Worm (Caenorhabditis elegans) whole organism, late embryonic: Measurements from ENCODE around the gene Y73F8A.15.
"Not testable (repeated sequence)": the region's sequence is repeated elsewhere in the genome, so short reads cannot be mapped to it uniquely, and the experiment has no call there.

Experiments
- C38D4.7 ChIP-seq: fragments of 200-800 bp; sonication (Bioruptor generic); optimal IDR thresholded peaks from 2 replicates; lab custom pipeline; 2018; ENCODE audit warnings: mild to moderate bottlenecking, missing genetic modification characterization, moderate library complexity, missing compliant biosample characterization
- F13H6.1 ChIP-seq: sonication (generic microtip); optimal IDR thresholded peaks from 2 replicates; lab custom pipeline; 2016; ENCODE audit warnings: missing genetic modification characterization, missing compliant biosample characterization
- K02D7.2 ChIP-seq: sonication (generic microtip); optimal IDR thresholded peaks from 2 replicates; lab custom pipeline; 2017; ENCODE audit warnings: mild to moderate bottlenecking, missing genetic modification characterization, missing compliant biosample characterization
- ahr-1 ChIP-seq: sonication (generic microtip); optimal IDR thresholded peaks from 2 replicates; lab custom pipeline; 2016; ENCODE audit warnings: missing genetic modification characterization, missing compliant biosample characterization
- ceh-19 ChIP-seq: fragments of 200-800 bp; sonication (Bioruptor generic); optimal IDR thresholded peaks from 2 replicates; lab custom pipeline; 2018; ENCODE audit warnings: mild to moderate bottlenecking, missing genetic modification characterization, missing compliant biosample characterization
- ceh-2 ChIP-seq: sonication (generic microtip); optimal IDR thresholded peaks from 2 replicates; lab custom pipeline; 2016; ENCODE audit warnings: missing genotype, missing genetic modification characterization, missing compliant biosample characterization
- ceh-22 ChIP-seq: sonication (generic microtip); optimal IDR thresholded peaks from 2 replicates; lab custom pipeline; 2017; ENCODE audit warnings: missing biosample characterization, missing genetic modification characterization
- ceh-30 ChIP-seq: fragments of 150-350 bp; optimal IDR thresholded peaks from 2 replicates; lab custom pipeline; 2014; ENCODE audit warnings: missing biosample characterization, missing genetic modification characterization
- ceh-34 ChIP-seq: sonication (generic microtip); optimal IDR thresholded peaks from 2 replicates; lab custom pipeline; 2016; ENCODE audit warnings: mild to moderate bottlenecking, missing genetic modification characterization, missing compliant biosample characterization
- ceh-45 ChIP-seq: fragments of 200-800 bp; sonication (Bioruptor generic); IDR thresholded peaks from 2 replicates; pipeline ENCODE4 v1.3.6; 2022; ENCODE audit warnings: missing genetic modification reagents, missing genetic modification characterization, missing compliant biosample characterization
- ceh-48 ChIP-seq: sonication (generic microtip); optimal IDR thresholded peaks from 2 replicates; lab custom pipeline; 2016; ENCODE audit warnings: missing genetic modification characterization, inconsistent platforms, missing compliant biosample characterization
- ceh-6 ChIP-seq: fragments of 200-800 bp; sonication (Bioruptor generic); optimal IDR thresholded peaks from 2 replicates; lab custom pipeline; 2018; ENCODE audit warnings: mild to moderate bottlenecking, missing genetic modification characterization, missing compliant biosample characterization
- ceh-9 ChIP-seq: sonication (generic microtip); optimal IDR thresholded peaks from 2 replicates; lab custom pipeline; 2016; ENCODE audit warnings: mild to moderate bottlenecking, missing genetic modification characterization, inconsistent platforms, missing compliant biosample characterization
- che-1 ChIP-seq: sonication (generic microtip); optimal IDR thresholded peaks from 2 replicates; lab custom pipeline; 2016; ENCODE audit warnings: mild to moderate bottlenecking, missing genetic modification characterization, missing compliant biosample characterization
- dve-1 ChIP-seq: sonication (generic microtip); optimal IDR thresholded peaks from 2 replicates; lab custom pipeline; 2017; ENCODE audit warnings: antibody characterized with exemption, mild to moderate bottlenecking, missing genetic modification characterization, missing compliant biosample characterization
- eyg-1 ChIP-seq: sonication (generic microtip); optimal IDR thresholded peaks from 2 replicates; lab custom pipeline; 2016; ENCODE audit warnings: missing genotype, missing genetic modification characterization, missing compliant biosample characterization
- fax-1 ChIP-seq: sonication (generic microtip); optimal IDR thresholded peaks from 2 replicates; lab custom pipeline; 2016; ENCODE audit warnings: missing genotype, missing genetic modification characterization, missing compliant biosample characterization
- fkh-10 ChIP-seq: fragments of 150-350 bp; optimal IDR thresholded peaks from 2 replicates; lab custom pipeline; 2014; ENCODE audit warnings: missing biosample characterization, missing genetic modification reagents, missing genetic modification characterization
- hlh-13 ChIP-seq: fragments of 200-800 bp; sonication (Bioruptor generic); optimal IDR thresholded peaks from 2 replicates; lab custom pipeline; 2018; ENCODE audit warnings: mild to moderate bottlenecking, missing genetic modification characterization, missing compliant biosample characterization
- hlh-15 ChIP-seq: sonication (generic microtip); optimal IDR thresholded peaks from 2 replicates; lab custom pipeline; 2016; ENCODE audit warnings: missing genetic modification characterization, missing compliant biosample characterization
- hlh-30 ChIP-seq: sonication (generic microtip); optimal IDR thresholded peaks from 2 replicates; lab custom pipeline; 2017; ENCODE audit warnings: antibody characterized with exemption, missing genetic modification characterization, missing compliant biosample characterization; ENCODE audit not compliant: insufficient read depth
- lim-6 ChIP-seq: sonication (generic microtip); optimal IDR thresholded peaks from 2 replicates; lab custom pipeline; 2016; ENCODE audit warnings: missing genetic modification characterization, missing compliant biosample characterization
- mec-3 ChIP-seq: sonication (generic microtip); optimal IDR thresholded peaks from 2 replicates; lab custom pipeline; 2016; ENCODE audit warnings: borderline replicate concordance, missing genetic modification characterization, missing compliant biosample characterization
- npax-4 ChIP-seq: sonication (generic microtip); optimal IDR thresholded peaks from 2 replicates; lab custom pipeline; 2016; ENCODE audit warnings: missing genetic modification characterization, missing compliant biosample characterization
- odd-2 ChIP-seq: sonication (generic microtip); optimal IDR thresholded peaks from 2 replicates; lab custom pipeline; 2017; ENCODE audit warnings: antibody characterized with exemption, mild to moderate bottlenecking, missing genetic modification characterization, missing compliant biosample characterization
- pat-9 ChIP-seq: fragments of 200-800 bp; sonication (Bioruptor generic); optimal IDR thresholded peaks from 2 replicates; lab custom pipeline; 2018; ENCODE audit warnings: mild to moderate bottlenecking, missing genetic modification characterization, moderate library complexity, missing compliant biosample characterization
- pha-2 ChIP-seq: sonication (generic microtip); optimal IDR thresholded peaks from 2 replicates; lab custom pipeline; 2017; ENCODE audit warnings: mild to moderate bottlenecking, missing genetic modification characterization, missing compliant biosample characterization
- pha-4 ChIP-seq: fragments of 150-350 bp; optimal IDR thresholded peaks from 2 replicates; lab custom pipeline; 2018; ENCODE audit warnings: missing biosample characterization, missing genetic modification reagents, missing genetic modification characterization
- ref-2 ChIP-seq: sonication (generic microtip); optimal IDR thresholded peaks from 2 replicates; lab custom pipeline; 2016; ENCODE audit warnings: missing genetic modification characterization, missing compliant biosample characterization
- tbx-2 ChIP-seq: sonication (generic microtip); optimal IDR thresholded peaks from 2 replicates; lab custom pipeline; 2016; ENCODE audit warnings: missing genetic modification characterization, missing compliant biosample characterization
- ttx-3 ChIP-seq: sonication (generic microtip); optimal IDR thresholded peaks from 2 replicates; lab custom pipeline; 2016; ENCODE audit warnings: missing genetic modification reagents, missing genetic modification characterization, missing compliant biosample characterization
- unc-3 ChIP-seq, 2 experiments: fragments of 200-800 bp in 1 of 2; sonication (Bioruptor generic) in 1 of 2; sonication (generic microtip) in 1 of 2; conservative IDR thresholded peaks in 1 of 2; optimal IDR thresholded peaks in 1 of 2; 2 replicates each; pipeline versions ENCODE4 v1.3.6 to Lab custom; 2016 to 2022; ENCODE audit warnings: missing compliant biosample characterization in 2 of 2, missing genetic modification characterization in 2 of 2, missing genetic modification reagents in 1 of 2
- unc-42 ChIP-seq: sonication (generic microtip); optimal IDR thresholded peaks from 2 replicates; lab custom pipeline; 2016; ENCODE audit warnings: missing genotype, missing genetic modification characterization, missing compliant biosample characterization
- unc-86 ChIP-seq: sonication (generic microtip); optimal IDR thresholded peaks from 2 replicates; lab custom pipeline; 2016; ENCODE audit warnings: missing genetic modification characterization, missing compliant biosample characterization

Y73F8A.15 gene

DNA sequence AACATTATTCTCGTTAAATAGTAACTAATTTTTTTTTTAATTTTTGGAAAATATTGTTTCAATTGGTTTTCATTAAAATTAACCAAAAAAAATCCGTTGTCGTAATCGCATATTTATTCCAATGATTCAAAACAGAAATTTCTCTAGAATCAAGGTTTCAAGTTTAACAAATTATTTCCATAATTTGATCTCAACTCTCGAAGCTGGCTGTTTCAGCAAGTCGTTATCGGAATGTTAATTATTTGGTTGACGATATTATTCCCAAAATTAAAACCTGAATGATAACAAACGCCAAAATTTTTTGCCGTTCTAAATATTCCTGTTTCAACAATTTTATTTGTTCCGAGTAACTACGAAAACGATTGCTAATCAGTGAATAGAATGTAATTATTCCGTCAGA lies 21.3 kb upstream of the Y73F8A.15 start:
- TF ChIP-seq dve-1 (tag; lab: Kevin White, UChicago) = no peak
- no peak for TF ChIP-seq ceh-9 (tag; lab: Kevin White, UChicago)
- TF ChIP-seq lim-6 (tag; lab: Kevin White, UChicago) = no peak
- TF ChIP-seq hlh-13 (GFP tag; lab: Kevin White, UChicago) = no peak
- no peak for TF ChIP-seq ceh-48 (tag; lab: Kevin White, UChicago)
- no peak for TF ChIP-seq pha-2 (tag; lab: Kevin White, UChicago)
- TF ChIP-seq F13H6.1 = no peak
- TF ChIP-seq pat-9 (tag; lab: Kevin White, UChicago) = no peak
- no peak for TF ChIP-seq ceh-2
- TF ChIP-seq npax-4 (tag; lab: Kevin White, UChicago) = no peak
- no peak for TF ChIP-seq unc-3 (GFP tag; conservative IDR thresholded peaks at IDR 0.05; lab: Robert Waterston, UW)
- TF ChIP-seq unc-3 (tag; optimal IDR thresholded peaks at IDR 0.05; lab: Kevin White, UChicago) = no peak
- no peak for TF ChIP-seq ceh-22 (tag; lab: Kevin White, UChicago)
- no peak for TF ChIP-seq pha-4 (tag; lab: Kevin White, UChicago)
- TF ChIP-seq ceh-30 (tag; lab: Kevin White, UChicago) = no peak
- TF ChIP-seq fkh-10 (GFP tag; lab: Kevin White, UChicago) = no peak
- TF ChIP-seq ref-2 (tag; lab: Kevin White, UChicago) = no peak
- no peak for TF ChIP-seq tbx-2 (tag; lab: Kevin White, UChicago)
- no peak for TF ChIP-seq ceh-45 (GFP tag; lab: Robert Waterston, UW)
- TF ChIP-seq, all 69 proteins: peak for 0

DNA sequence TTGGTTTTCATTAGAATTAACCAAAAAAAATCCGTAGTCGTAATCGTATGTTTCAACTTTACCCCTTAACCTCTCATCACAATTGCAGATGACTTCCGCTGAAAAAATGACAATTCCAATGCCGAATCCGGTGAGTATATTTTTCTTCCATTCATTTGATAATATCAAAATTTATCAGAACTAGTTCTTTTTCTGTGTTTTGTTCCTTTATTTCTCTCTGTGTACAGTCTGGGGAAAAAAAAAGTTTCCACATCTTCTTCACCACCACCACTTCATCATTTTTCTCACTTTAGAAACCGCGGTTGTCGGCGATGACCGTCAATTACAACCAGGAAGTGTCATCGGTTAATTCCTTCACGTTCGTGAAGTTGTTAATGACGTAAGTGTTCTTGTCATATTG lies 19.2 kb upstream of the Y73F8A.15 start, which contains the start of gene best-21:
Gene best-21, plus strand, starts transcription at position 301 of the 400 bp plus-strand sequence.
- TF ChIP-seq eyg-1 (tag; lab: Kevin White, UChicago) (no peak), C38D4.7 (GFP tag; lab: Kevin White, UChicago) (no peak), che-1 (tag; lab: Kevin White, UChicago) (no peak), fax-1 (tag; lab: Kevin White, UChicago) (no peak), unc-86 (no peak)
- TF ChIP-seq, all 69 proteins: peak for 0

DNA sequence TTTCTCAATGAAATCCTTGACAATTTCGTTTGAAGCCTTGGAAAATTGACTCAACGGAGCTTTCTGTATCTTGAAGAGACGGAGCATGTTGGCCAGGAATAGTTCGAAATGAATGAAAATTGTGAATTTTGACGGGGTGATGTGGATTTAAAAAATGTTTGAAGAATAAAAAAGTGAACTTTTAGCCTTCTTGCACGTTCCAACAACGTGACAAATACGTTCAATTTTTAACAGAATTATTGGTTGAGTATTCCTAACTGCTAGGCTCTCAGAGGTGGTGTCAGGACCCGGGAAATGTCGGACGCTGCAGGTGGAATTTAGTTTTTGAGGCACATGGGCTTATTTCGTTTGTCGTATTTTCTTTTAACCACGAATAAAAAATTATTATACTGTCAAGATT lies 9.8 kb upstream of the Y73F8A.15 start, which contains the start of gene Y73F8A.12:
Gene Y73F8A.12, minus strand, starts transcription at position 101 of the 400 bp plus-strand sequence.
- not testable (repeated sequence) for TF ChIP-seq hlh-30 (tag; lab: Kevin White, UChicago); odd-2 (tag; lab: Kevin White, UChicago); ceh-19

DNA sequence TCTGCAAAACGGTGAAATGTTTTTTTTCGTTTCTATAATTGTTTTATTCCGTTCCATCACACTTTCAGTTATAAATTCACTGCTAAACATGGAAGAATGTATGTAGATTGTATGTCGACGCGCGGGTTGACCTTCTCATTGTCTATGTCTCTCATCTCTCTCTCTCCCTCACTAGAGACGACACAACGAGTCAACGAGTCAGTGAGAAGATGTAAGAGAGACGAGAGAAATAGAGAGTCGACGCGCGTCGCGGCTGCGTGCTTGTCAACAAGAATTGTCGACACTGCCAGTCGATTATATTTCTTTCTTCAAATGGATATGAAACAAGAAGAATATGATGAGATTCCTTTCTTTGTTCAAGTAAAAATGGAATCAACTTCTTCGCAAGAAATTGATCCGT lies 9.4 kb upstream of the Y73F8A.15 start, which contains the start of gene Y73F8A.13:
Gene Y73F8A.13, plus strand, starts transcription at position 240 of the 400 bp plus-strand sequence.
- no peak for TF ChIP-seq unc-86
- no peak for TF ChIP-seq ttx-3 (tag; lab: Kevin White, UChicago)
- no peak for TF ChIP-seq fkh-10 (GFP tag; lab: Kevin White, UChicago)
- TF ChIP-seq ahr-1 (tag; lab: Kevin White, UChicago) = no peak
- no peak for TF ChIP-seq ceh-6
- no peak for TF ChIP-seq unc-42 (tag; lab: Kevin White, UChicago)
- TF ChIP-seq ceh-34 = no peak
- TF ChIP-seq ceh-19 = no peak
- TF ChIP-seq che-1 (tag; lab: Kevin White, UChicago) = no peak
- TF ChIP-seq hlh-15 (tag; lab: Kevin White, UChicago) = no peak
- TF ChIP-seq mec-3 (tag; lab: Kevin White, UChicago) = no peak

DNA sequence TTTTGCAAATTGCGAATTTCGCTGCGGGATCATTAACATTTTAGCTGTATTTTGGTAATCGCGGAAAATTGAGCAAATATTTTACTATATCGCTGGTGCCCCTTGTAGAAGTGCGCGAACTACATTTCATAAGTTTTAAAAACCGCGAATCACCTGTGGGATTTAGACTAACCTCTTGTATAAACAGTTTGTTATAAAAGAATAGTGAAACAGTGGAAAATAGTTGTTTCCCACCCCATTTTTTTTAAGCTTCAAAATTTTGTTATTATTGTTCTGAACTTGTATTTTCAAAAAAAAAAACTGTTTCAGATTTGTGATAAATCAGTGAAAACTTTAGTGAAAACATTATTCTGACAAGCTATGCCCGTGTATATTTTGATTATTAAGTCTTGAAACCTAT lies 5.9 kb upstream of the Y73F8A.15 start:
- no peak for TF ChIP-seq K02D7.2
- no peak for TF ChIP-seq pha-2 (tag; lab: Kevin White, UChicago)
- TF ChIP-seq hlh-13 (GFP tag; lab: Kevin White, UChicago) = no peak
